Fruit fly (Drosophila melanogaster): ENCODE measurements around the gene Sytbeta.

DNA sequence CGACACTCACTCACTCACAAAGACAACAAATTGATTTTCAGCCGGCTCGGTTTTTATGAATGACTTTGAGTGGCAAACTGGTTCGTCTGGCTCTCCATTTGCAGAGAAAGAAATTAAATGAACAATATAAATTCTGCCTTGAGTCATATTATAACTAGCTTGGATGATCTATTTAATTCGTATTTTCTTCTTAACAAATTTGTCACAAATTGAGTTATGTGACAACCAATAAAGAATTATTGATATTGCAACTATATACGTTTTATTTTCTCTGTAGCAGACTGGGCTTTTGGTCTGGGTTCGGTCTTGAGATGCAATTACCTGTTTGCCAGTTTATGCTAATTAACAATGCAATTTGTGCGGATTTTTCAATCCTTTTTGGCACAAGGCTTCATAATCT is 58.0 kb downstream of the Sytbeta start:
- no peak for TF ChIP-seq tai (GFP tag; optimal IDR thresholded peaks at IDR 0.05)
- no peak for TF ChIP-seq dmrt93B (GFP tag; optimal IDR thresholded peaks at IDR 0.05)

Measured in whole organism, wandering third instar larva.